Fruit fly (Drosophila melanogaster) ovary, adult (tissue): ENCODE measurements around the gene kmr.

Experiments
- CG17801 ChIP-seq: fragments of 200-800 bp; optimal IDR thresholded peaks from 2 replicates; lab custom pipeline; 2019; ENCODE audit warnings: missing biosample characterization, mild to moderate bottlenecking, missing genetic modification characterization, moderate library complexity; ENCODE audit not compliant: partially characterized antibody

kmr gene

dm6 chr3R:13785895-13786294, 70.9 kb downstream of the kmr start:
- no peak for TF ChIP-seq CG17801 (GFP tag; lab: Kevin White, UChicago)

DNA sequence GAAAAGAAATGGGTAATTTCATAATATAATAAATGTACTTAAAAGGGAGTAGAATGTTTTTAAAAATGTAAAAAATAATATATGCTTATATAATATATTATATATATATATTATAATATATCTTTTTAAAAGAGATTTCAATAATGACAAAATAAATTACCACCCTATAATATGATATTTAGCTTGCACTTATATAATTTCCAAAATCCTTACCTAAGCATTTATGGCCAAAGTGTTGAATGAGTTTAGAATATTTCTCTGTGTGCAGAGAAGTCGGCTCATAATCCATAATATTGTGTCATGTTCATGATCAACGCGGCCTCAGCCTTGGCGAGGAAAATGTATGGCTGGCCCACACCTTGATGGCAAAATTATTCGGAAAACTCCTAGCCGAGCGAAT, 73.2 kb downstream of the kmr start:
- no peak for TF ChIP-seq CG17801 (GFP tag; lab: Kevin White, UChicago)

- TF ChIP-seq CG17801 (GFP tag; lab: Kevin White, UChicago): no peak
Measured at dm6 chr3R:13788672-13789071, 73.7 kb downstream of the kmr start.

- TF ChIP-seq CG17801 (GFP tag; lab: Kevin White, UChicago): no peak
Measured at dm6 chr3R:13789617-13790277, 74.7 kb downstream of the kmr start.

- no peak for TF ChIP-seq CG17801 (GFP tag; lab: Kevin White, UChicago)
Measured at dm6 chr3R:13790820-13791219, 75.8 kb downstream of the kmr start.

- no peak for TF ChIP-seq CG17801 (GFP tag; lab: Kevin White, UChicago)
Measured at dm6 chr3R:13793105-13793978, 78.3 kb downstream of the kmr start.

DNA sequence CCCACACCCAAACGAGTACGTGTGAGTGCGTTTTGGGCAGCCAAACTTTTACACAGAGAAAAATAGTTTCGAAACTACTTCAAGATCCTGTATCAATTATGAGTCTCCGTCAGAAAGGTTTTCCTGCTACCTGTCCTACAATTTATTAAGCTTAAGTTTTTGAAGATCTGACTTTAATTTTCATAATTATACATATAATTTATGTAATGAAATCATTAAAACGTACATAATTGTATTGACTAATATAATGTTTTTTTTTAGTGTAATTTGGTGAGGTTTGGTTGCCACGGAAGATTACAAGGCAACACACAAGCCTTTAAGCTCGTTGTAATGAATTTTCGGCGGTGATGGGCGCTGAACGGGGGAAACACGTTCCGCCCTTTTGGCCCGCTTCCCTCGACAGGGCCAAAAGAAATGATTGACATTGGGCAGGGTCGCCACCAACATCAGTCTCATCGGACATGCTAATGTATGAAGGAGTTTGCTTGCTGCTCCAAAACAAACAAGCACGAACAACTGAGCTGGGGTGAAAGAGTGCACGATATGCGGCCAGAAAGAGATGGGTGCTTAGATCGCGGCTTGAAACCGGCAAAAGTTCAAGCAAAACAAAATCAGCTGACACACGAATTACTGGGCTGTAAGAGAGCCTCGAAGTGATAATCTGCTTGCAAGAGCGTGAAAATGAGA, 79.1 kb downstream of the kmr start:
- no peak for TF ChIP-seq CG17801 (GFP tag; lab: Kevin White, UChicago)

DNA sequence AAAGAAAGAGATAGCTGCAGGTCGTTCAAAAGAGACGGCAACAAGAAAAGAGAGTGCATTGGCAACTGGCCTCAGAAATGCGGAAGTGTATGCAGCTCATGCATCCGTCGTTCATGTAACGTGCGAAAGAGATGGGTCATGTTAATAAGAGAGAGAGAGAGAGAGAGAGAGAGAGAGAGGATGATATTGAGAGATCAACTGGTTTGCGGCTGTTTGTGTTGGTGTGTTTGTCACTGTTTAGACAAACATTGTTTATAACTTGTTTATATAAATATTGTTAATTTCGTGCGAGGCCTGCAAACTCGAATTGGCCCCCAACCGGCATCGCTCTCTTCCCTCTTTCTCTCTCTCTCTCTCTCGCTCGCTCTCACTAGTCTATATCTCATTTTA, 79.7 kb downstream of the kmr start:
- no peak for TF ChIP-seq CG17801 (GFP tag; lab: Kevin White, UChicago)

DNA sequence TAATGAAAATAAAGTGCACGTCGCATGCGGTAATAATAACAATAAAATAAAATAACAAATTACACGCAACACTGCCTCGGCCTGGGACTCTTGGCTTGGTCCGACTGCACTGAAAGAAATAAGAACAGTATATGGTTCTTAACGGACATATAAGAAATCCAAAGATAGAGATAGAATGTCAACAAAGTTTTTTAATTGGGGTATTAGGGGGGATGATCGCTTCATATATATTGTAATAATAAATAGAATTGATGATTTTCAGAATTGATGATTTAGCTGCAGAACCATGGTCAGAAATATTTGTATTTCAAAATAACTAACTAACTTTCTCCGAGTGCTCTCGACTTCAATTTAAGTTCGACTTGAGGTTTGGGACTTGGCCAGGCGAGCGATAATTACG, 81.1 kb downstream of the kmr start:
- no peak for TF ChIP-seq CG17801 (GFP tag; lab: Kevin White, UChicago)

- no peak for TF ChIP-seq CG17801 (GFP tag; lab: Kevin White, UChicago)
Measured at dm6 chr3R:13796607-13797246, 81.7 kb downstream of the kmr start.

- TF ChIP-seq CG17801 (GFP tag; lab: Kevin White, UChicago): no peak
Measured at dm6 chr3R:13797269-13797677, 82.3 kb downstream of the kmr start.

DNA sequence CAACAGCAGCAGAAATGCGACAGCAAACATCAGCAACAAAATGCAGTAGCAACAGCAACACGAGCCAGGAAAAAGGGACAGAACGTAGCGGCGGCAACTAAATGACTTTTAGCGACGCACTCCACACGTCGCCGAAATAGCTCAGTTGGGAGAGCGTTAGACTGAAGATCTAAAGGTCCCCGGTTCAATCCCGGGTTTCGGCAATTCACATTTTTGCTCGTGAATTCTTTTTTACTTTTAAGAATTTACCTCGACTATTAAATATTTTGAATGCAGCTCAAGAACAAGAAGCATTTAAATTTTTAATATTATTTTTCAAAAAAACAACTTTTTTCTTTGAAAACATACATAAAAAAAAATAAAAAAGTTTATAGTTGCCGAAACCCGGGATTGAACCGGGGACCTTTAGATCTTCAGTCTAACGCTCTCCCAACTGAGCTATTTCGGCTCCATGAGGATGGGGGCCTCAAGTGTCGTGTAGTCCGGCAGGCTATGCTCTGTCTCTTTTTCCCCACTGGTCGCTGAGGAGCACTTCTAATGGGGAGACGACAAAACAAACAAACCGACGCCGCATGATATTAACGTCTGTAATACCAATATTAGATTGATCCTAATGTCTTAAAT, 82.9 kb downstream of the kmr start:
- TF ChIP-seq CG17801 (GFP tag; lab: Kevin White, UChicago): no peak

DNA sequence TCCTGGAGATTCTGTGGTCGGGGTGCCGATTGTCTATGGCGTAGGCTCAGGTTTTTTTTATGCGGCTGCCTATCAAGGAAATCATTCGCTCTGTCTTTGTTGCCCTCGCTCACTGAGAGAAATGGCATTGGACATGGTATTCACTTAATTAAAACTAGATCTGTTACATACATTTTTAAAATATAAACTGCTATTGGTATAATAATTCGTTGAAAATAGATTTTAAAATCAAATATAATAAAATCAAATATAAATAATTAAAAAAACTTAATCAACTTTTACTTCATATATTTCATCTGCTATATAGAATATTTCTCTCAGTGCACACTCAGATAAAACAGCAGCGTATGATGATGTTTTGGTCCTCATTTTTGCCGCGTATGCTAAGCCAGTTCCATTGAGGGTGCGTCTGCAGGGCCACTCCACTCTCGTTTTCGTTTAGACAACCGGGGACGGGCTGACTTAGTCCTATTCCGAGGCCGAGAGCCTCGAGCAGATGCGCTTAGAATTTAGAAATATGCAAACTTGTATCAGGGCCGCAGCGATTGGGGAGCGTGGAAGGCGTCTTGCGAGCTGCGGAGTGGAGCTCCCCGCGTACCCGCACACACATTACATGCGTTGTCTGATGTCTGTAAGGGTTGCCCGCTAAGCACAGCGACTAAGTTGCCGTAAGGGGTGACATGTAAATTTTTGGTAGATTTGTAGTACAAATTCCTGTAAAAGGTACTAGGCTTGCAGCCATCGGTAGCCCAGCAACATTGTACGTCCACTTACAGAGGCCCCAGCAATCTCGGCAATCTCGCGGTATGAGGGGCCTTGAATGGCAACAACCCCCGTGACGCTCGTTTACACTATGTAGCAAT, 84.8 kb downstream of the kmr start:
- TF ChIP-seq CG17801 (GFP tag; lab: Kevin White, UChicago): no peak

DNA sequence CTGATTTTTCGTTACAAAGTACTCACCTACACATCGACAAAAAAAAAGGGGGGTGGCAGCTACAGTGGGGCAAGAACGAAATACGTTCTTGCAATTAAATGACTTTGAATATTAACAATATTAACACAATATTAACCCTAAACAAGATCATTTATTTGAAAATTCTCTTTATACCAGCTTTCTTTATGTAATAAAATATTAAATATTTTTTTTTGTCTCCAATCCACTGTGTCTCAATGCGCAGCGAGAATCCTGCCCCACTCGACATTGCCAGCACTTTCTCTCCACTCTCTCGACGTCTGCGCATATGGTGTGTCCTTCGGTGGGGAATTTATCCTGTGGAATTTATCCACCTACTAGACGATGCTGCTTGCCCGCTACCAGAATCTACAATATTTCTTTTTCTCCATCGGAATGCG, 85.4 kb downstream of the kmr start:
- TF ChIP-seq CG17801 (GFP tag; lab: Kevin White, UChicago): no peak
